Fruit fly (Drosophila melanogaster): Measurements from ENCODE around the gene pelo.

pelo gene

dm6 chr2L:9660516-9660920 is 40.1 kb upstream of the pelo start (continued):
- TF ChIP-seq abd-A (tag; optimal IDR thresholded peaks at IDR 0.05): peak; percentile 36
- TF ChIP-seq CG34224 (GFP tag; IDR thresholded peaks at IDR 0.05; ENCODE audit: partially characterized antibody): no peak
- peak; percentile 81 for TF ChIP-seq CG32532 (GFP tag; IDR thresholded peaks at IDR 0.05)
- no peak for TF ChIP-seq HmgD (GFP tag; optimal IDR thresholded peaks at IDR 0.05)
- no peak; the same call in 1 of the 2 replicates for TF ChIP-seq CG11085 (GFP tag; IDR thresholded peaks at IDR 0.05)
- TF ChIP-seq CG17385 (GFP tag; optimal IDR thresholded peaks at IDR 0.05): peak; percentile 81
- peak; percentile 80 for TF ChIP-seq CG9215 (GFP tag; IDR thresholded peaks at IDR 0.05)
- peak; percentile 68 for TF ChIP-seq fd3F (GFP tag; optimal IDR thresholded peaks at IDR 0.05)
- peak in 1 of 2 experiments; percentile 60 for TF ChIP-seq Eip74EF (GFP tag; optimal IDR thresholded peaks at IDR 0.05)
- peak; percentile 72 for TF ChIP-seq seq (GFP tag; IDR thresholded peaks at IDR 0.05)
- no peak for TF ChIP-seq dmrt11E (tag; optimal IDR thresholded peaks at IDR 0.05)
- peak; percentile 80 for TF ChIP-seq Fer3 (tag; optimal IDR thresholded peaks at IDR 0.05)
- TF ChIP-seq disco-r (GFP tag; optimal IDR thresholded peaks at IDR 0.05): no peak
- TF ChIP-seq CG12219 (GFP tag; optimal IDR thresholded peaks at IDR 0.05): peak; percentile 53
- peak; percentile 66 for TF ChIP-seq onecut (GFP tag; IDR thresholded peaks at IDR 0.05)
- TF ChIP-seq CG6765 (GFP tag; optimal IDR thresholded peaks at IDR 0.05): peak; percentile 86
- peak; percentile 76 for TF ChIP-seq nmo (GFP tag; optimal IDR thresholded peaks at IDR 0.05)
- peak; percentile 69 for TF ChIP-seq sug (tag; optimal IDR thresholded peaks at IDR 0.05)
- peak; percentile 60 for TF ChIP-seq CG10274 (GFP tag; optimal IDR thresholded peaks at IDR 0.05)
- TF ChIP-seq ro (GFP tag; IDR thresholded peaks at IDR 0.05): 0 out of 2 replicates have a peak, but pooled peaks have one; percentile 44
- peak; percentile 73 for TF ChIP-seq CG18476 (GFP tag; optimal IDR thresholded peaks at IDR 0.05)
- peak; percentile 47 for TF ChIP-seq Adf1 (GFP tag; IDR thresholded peaks at IDR 0.05)
- peak; percentile 62 for TF ChIP-seq CG13624 (GFP tag; optimal IDR thresholded peaks at IDR 0.05)
- TF ChIP-seq NC2α (GFP tag; optimal IDR thresholded peaks at IDR 0.05): no peak
- no peak for TF ChIP-seq Tbp (GFP tag; optimal IDR thresholded peaks at IDR 0.05)
- peak; percentile 20 for TF ChIP-seq CG2875 (GFP tag; optimal IDR thresholded peaks at IDR 0.05)
- peak; percentile 48 for TF ChIP-seq CG12155 (GFP tag; optimal IDR thresholded peaks at IDR 0.05)
- no peak for TF ChIP-seq pfk (GFP tag; optimal IDR thresholded peaks at IDR 0.05)
- no peak for TF ChIP-seq ato (GFP tag; IDR thresholded peaks at IDR 0.05; ENCODE audit: partially characterized antibody)
- TF ChIP-seq slbo (GFP tag; IDR thresholded peaks at IDR 0.05): peak; percentile 82
- no peak for TF ChIP-seq schlank (tag; optimal IDR thresholded peaks at IDR 0.05)
- TF ChIP-seq slp2 (GFP tag; optimal IDR thresholded peaks at IDR 0.05): peak; percentile 55
- TF ChIP-seq kay (GFP tag; optimal IDR thresholded peaks at IDR 0.05): no peak
- TF ChIP-seq Hsf (GFP tag; optimal IDR thresholded peaks at IDR 0.05): peak; percentile 46
- peak in 1 of 2 experiments; percentile 5 for TF ChIP-seq crp (GFP tag; optimal IDR thresholded peaks at IDR 0.05)
- TF ChIP-seq CG12104 (GFP tag; optimal IDR thresholded peaks at IDR 0.05): peak; percentile 38
- TF ChIP-seq Oli (tag; optimal IDR thresholded peaks at IDR 0.05): peak; percentile 77

- TF ChIP-seq dmrt99B (tag; optimal IDR thresholded peaks at IDR 0.05) (no peak), zfh1 (GFP tag; IDR thresholded peaks at IDR 0.05) (no peak), Hr78 (GFP tag; optimal IDR thresholded peaks at IDR 0.05) (no peak), CG3847 (GFP tag; IDR thresholded peaks at IDR 0.05) (no peak), bcd (GFP tag; optimal IDR thresholded peaks at IDR 0.05) (no peak), CG17361 (GFP tag; IDR thresholded peaks at IDR 0.05) (no peak), Rx (GFP tag; IDR thresholded peaks at IDR 0.05) (no peak), gro (GFP tag; optimal IDR thresholded peaks at IDR 0.05) (no peak), da (GFP tag; optimal IDR thresholded peaks at IDR 0.05) (no peak), slbo (GFP tag; IDR thresholded peaks at IDR 0.05) (no peak), CG17912 (GFP tag; optimal IDR thresholded peaks at IDR 0.05) (no peak), ab (GFP tag; optimal IDR thresholded peaks at IDR 0.05) (no peak), cg (GFP tag; optimal IDR thresholded peaks at IDR 0.05) (no peak), Hand (GFP tag; optimal IDR thresholded peaks at IDR 0.05) (no peak), CG4424 (GFP tag; optimal IDR thresholded peaks at IDR 0.05) (no peak), bab2 (GFP tag; optimal IDR thresholded peaks at IDR 0.05) (no peak), Asciz (GFP tag; optimal IDR thresholded peaks at IDR 0.05) (no peak)
Measured at dm6 chr2L:9662977-9663376, 37.6 kb upstream of the pelo start.
